Worm (Caenorhabditis elegans) whole organism, L2 larva: ENCODE measurements around the gene pgp-13.
A peak's percentile ranks its signal among the peaks of the same experiment; 100 is the strongest.

Experiments used
- C34F6.9 ChIP-seq: fragments of 150-350 bp; optimal IDR thresholded peaks from 2 replicates; lab custom pipeline; 2014; ENCODE audit warnings: missing biosample characterization, missing genetic modification characterization
- F13H6.1 ChIP-seq: sonication (generic microtip); optimal IDR thresholded peaks from 2 replicates; lab custom pipeline; 2016; ENCODE audit warnings: missing genetic modification characterization, missing compliant biosample characterization
- R02D3.7 ChIP-seq: fragments of 150-350 bp; optimal IDR thresholded peaks from 2 replicates; lab custom pipeline; 2014; ENCODE audit warnings: missing biosample characterization, missing genetic modification characterization
- Y55F3AM.14 ChIP-seq: fragments of 200-800 bp; sonication (Bioruptor generic); optimal IDR thresholded peaks from 2 replicates; lab custom pipeline; 2018; ENCODE audit warnings: mild to moderate bottlenecking, missing genetic modification characterization, missing compliant biosample characterization
- alr-1 ChIP-seq: fragments of 150-350 bp; optimal IDR thresholded peaks from 2 replicates; lab custom pipeline; 2014; ENCODE audit warnings: missing biosample characterization, missing genetic modification characterization
- blmp-1 ChIP-seq: sonication (generic microtip); optimal IDR thresholded peaks from 2 replicates; lab custom pipeline; 2017; ENCODE audit warnings: missing genetic modification characterization, mild to moderate bottlenecking, missing compliant biosample characterization, antibody characterized with exemption, moderate library complexity; ENCODE audit not compliant: insufficient read depth
- crh-2 ChIP-seq: sonication (generic microtip); optimal IDR thresholded peaks from 2 replicates; lab custom pipeline; 2017; ENCODE audit warnings: missing biosample characterization, missing genetic modification characterization
- dmd-4 ChIP-seq: sonication (generic microtip); optimal IDR thresholded peaks from 2 replicates; lab custom pipeline; 2017; ENCODE audit warnings: missing biosample characterization, missing genetic modification characterization
- egl-27 ChIP-seq: sonication (generic microtip); optimal IDR thresholded peaks from 3 replicates; lab custom pipeline; 2017; ENCODE audit warnings: missing biosample characterization, missing genetic modification reagents, missing genetic modification characterization
- lin-11 ChIP-seq: fragments of 150-350 bp; sonication (generic microtip); optimal IDR thresholded peaks from 2 replicates; lab custom pipeline; 2014; ENCODE audit warnings: missing biosample characterization, missing genetic modification characterization, inconsistent platforms, mixed read lengths
- lin-13 ChIP-seq: fragments of 150-350 bp; optimal IDR thresholded peaks from 2 replicates; lab custom pipeline; 2014; ENCODE audit warnings: missing biosample characterization, missing genetic modification reagents, missing genetic modification characterization
- mbf-1 ChIP-seq: sonication (generic microtip); optimal IDR thresholded peaks from 2 replicates; lab custom pipeline; 2017; ENCODE audit warnings: missing biosample characterization, missing genetic modification characterization
- nhr-10 ChIP-seq: sonication (generic microtip); optimal IDR thresholded peaks from 2 replicates; lab custom pipeline; 2017; ENCODE audit warnings: missing biosample characterization, missing genetic modification characterization
- nhr-21 ChIP-seq: fragments of 150-350 bp; optimal IDR thresholded peaks from 2 replicates; lab custom pipeline; 2014; ENCODE audit warnings: missing biosample characterization, missing genetic modification characterization
- nhr-23 ChIP-seq: fragments of 150-350 bp; optimal IDR thresholded peaks from 2 replicates; lab custom pipeline; 2014; ENCODE audit warnings: missing biosample characterization, missing genetic modification reagents, missing genetic modification characterization
- nhr-237 ChIP-seq: fragments of 150-350 bp; optimal IDR thresholded peaks from 2 replicates; lab custom pipeline; 2014; ENCODE audit warnings: missing biosample characterization, missing genetic modification characterization
- nhr-77 ChIP-seq: fragments of 150-350 bp; optimal IDR thresholded peaks from 2 replicates; lab custom pipeline; 2014; ENCODE audit warnings: missing biosample characterization, missing genetic modification characterization
- peb-1 ChIP-seq: fragments of 150-350 bp; optimal IDR thresholded peaks from 2 replicates; lab custom pipeline; 2014; ENCODE audit warnings: missing biosample characterization, missing genetic modification characterization
- skn-1 ChIP-seq: sonication (generic microtip); optimal IDR thresholded peaks from 2 replicates; lab custom pipeline; 2017; ENCODE audit warnings: missing biosample characterization, missing genetic modification characterization
- sma-3 ChIP-seq: sonication (generic microtip); optimal IDR thresholded peaks from 2 replicates; lab custom pipeline; 2016; ENCODE audit warnings: missing genetic modification reagents, missing genetic modification characterization, missing compliant biosample characterization
- unc-39 ChIP-seq: fragments of 150-350 bp; optimal IDR thresholded peaks from 2 replicates; lab custom pipeline; 2014; ENCODE audit warnings: missing biosample characterization, missing genetic modification characterization
- unc-55 ChIP-seq: fragments of 150-350 bp; sonication (generic microtip); optimal IDR thresholded peaks from 3 replicates; lab custom pipeline; 2014; ENCODE audit warnings: missing biosample characterization, missing genetic modification reagents, missing genetic modification characterization
- unc-62 ChIP-seq: fragments of 150-350 bp; optimal IDR thresholded peaks from 2 replicates; lab custom pipeline; 2014; ENCODE audit warnings: missing biosample characterization, missing genetic modification reagents, missing genetic modification characterization
- ztf-1 ChIP-seq: fragments of 200-800 bp; sonication (Bioruptor generic); conservative IDR thresholded peaks from 2 replicates; pipeline ENCODE4 v1.3.6; 2022; ENCODE audit warnings: missing genetic modification characterization, missing compliant biosample characterization
- ztf-11 ChIP-seq: sonication (generic microtip); optimal IDR thresholded peaks from 2 replicates; lab custom pipeline; 2017; ENCODE audit warnings: missing biosample characterization, missing genetic modification characterization

The pgp-13 gene

ce11 chrX:12787624-12788023, 49.1 kb downstream of the pgp-13 start, which contains the start of gene str-124:
TSS of gene str-124 (plus strand) at chrX:12787924.
- TF ChIP-seq nhr-77 (tag; lab: Kevin White, UChicago) (no peak), nhr-237 (no peak), unc-39 (tag; lab: Kevin White, UChicago) (no peak), peb-1 (no peak), blmp-1 (no peak), lin-13 (GFP tag; lab: Kevin White, UChicago) (no peak), F13H6.1 (tag; lab: Kevin White, UChicago) (no peak), nhr-10 (no peak), unc-55 (GFP tag; lab: Kevin White, UChicago) (no peak), Y55F3AM.14 (GFP tag; lab: Kevin White, UChicago) (no peak), mbf-1 (tag; lab: Kevin White, UChicago) (no peak), nhr-23 (tag; lab: Kevin White, UChicago) (no peak), alr-1 (tag; lab: Kevin White, UChicago) (no peak), dmd-4 (tag; lab: Kevin White, UChicago) (no peak), egl-27 (tag; lab: Kevin White, UChicago) (no peak), unc-62 (no peak), R02D3.7 (tag; lab: Kevin White, UChicago) (no peak), ztf-11 (tag; lab: Kevin White, UChicago) (no peak)

ce11 chrX:12790036-12790435, 51.5 kb downstream of the pgp-13 start, which contains the start of gene str-123:
TSS of gene str-123 (plus strand) at chrX:12790336.
- TF ChIP-seq crh-2 (tag; lab: Kevin White, UChicago) = no peak
- TF ChIP-seq nhr-23 (tag; lab: Kevin White, UChicago) = no peak
- TF ChIP-seq C34F6.9 (tag; lab: Kevin White, UChicago) = no peak
- TF ChIP-seq lin-13 (GFP tag; lab: Kevin White, UChicago) = no peak
- TF ChIP-seq skn-1 = no peak
- TF ChIP-seq Y55F3AM.14 (GFP tag; lab: Kevin White, UChicago) = no peak

ce11 chrX:12792554-12792953, 54.0 kb downstream of the pgp-13 start, which contains the start of gene abf-5:
TSS of gene abf-5 (plus strand) at chrX:12792854.
- TF ChIP-seq lin-11 (tag; lab: Kevin White, UChicago) = no peak
- TF ChIP-seq nhr-77 (tag; lab: Kevin White, UChicago) = no peak
- TF ChIP-seq, all 48 proteins: peak for 0

ce11 chrX:12793075-12793474, 54.5 kb downstream of the pgp-13 start:
- TF ChIP-seq nhr-21 (tag; lab: Kevin White, UChicago) (peak; percentile 50), ztf-1 (no peak), sma-3 (GFP tag; lab: Kevin White, UChicago) (peak; percentile 23)
